Worm (Caenorhabditis elegans): ENCODE results near the gene F13E9.19.

ce11 chrIV:10885915-10886314 is 13.3 kb upstream of the F13E9.19 start, which contains the start of gene srlf-11:
- TF ChIP-seq nhr-237 (tag; optimal IDR thresholded peaks at IDR 0.05), result no peak
- no peak for TF ChIP-seq snpc-4 (tag; optimal IDR thresholded peaks at IDR 0.05)
- no peak for TF ChIP-seq elt-3 (tag; optimal IDR thresholded peaks at IDR 0.05)

Data from whole organism, mixed stage, embryonic.